Worm (Caenorhabditis elegans) whole organism, L1 larva: ENCODE measurements around the gene sdz-19.

Experiments used
- C16A3.4 ChIP-seq: fragments of 150-350 bp; optimal IDR thresholded peaks from 2 replicates; lab custom pipeline; 2014; ENCODE audit warnings: missing biosample characterization, missing genetic modification characterization
- C34B4.2 ChIP-seq: sonication (generic microtip); optimal IDR thresholded peaks from 2 replicates; lab custom pipeline; 2017; ENCODE audit warnings: mild to moderate bottlenecking, missing genetic modification characterization, missing compliant biosample characterization
- F16B12.6 ChIP-seq: fragments of 150-350 bp; optimal IDR thresholded peaks from 2 replicates; lab custom pipeline; 2014; ENCODE audit warnings: missing biosample characterization, missing genetic modification characterization
- alr-1 ChIP-seq: fragments of 200-800 bp; sonication (Bioruptor generic); optimal IDR thresholded peaks from 2 replicates; lab custom pipeline; 2018; ENCODE audit warnings: borderline replicate concordance, mild to moderate bottlenecking, missing genetic modification characterization, missing compliant biosample characterization
- aly-2 ChIP-seq: fragments of 150-350 bp; optimal IDR thresholded peaks from 2 replicates; lab custom pipeline; 2014; ENCODE audit warnings: missing biosample characterization, missing genetic modification characterization
- blmp-1 ChIP-seq: fragments of 150-350 bp; optimal IDR thresholded peaks from 2 replicates; lab custom pipeline; 2014; ENCODE audit warnings: missing biosample characterization, missing genetic modification characterization
- dpl-1 ChIP-seq, 3 experiments: fragments of 150-350 bp in 2 of 3; sonication (generic microtip) in 1 of 3; optimal IDR thresholded peaks; 2 replicates each; lab custom pipeline; 2014 to 2017; ENCODE audit warnings: missing biosample characterization in 3 of 3, missing genetic modification characterization in 3 of 3, missing genetic modification reagents in 3 of 3
- efl-3 ChIP-seq: fragments of 200-800 bp; sonication (Bioruptor generic); optimal IDR thresholded peaks from 2 replicates; lab custom pipeline; 2018; ENCODE audit warnings: mild to moderate bottlenecking, missing genetic modification characterization, missing compliant biosample characterization
- egl-13 ChIP-seq: sonication (generic microtip); optimal IDR thresholded peaks from 2 replicates; lab custom pipeline; 2016; ENCODE audit warnings: missing genotype, missing genetic modification reagents, missing genetic modification characterization, missing compliant biosample characterization
- egl-27 ChIP-seq, 2 experiments: fragments of 150-350 bp in 1 of 2; sonication (generic microtip); optimal IDR thresholded peaks; 3 replicates each; lab custom pipeline; 2017 to 2018; ENCODE audit warnings: missing biosample characterization in 2 of 2, missing genetic modification characterization in 2 of 2, missing genetic modification reagents in 2 of 2
- elt-3 ChIP-seq, 6 experiments: fragments of 150-350 bp in 1 of 6; sonication (generic microtip); optimal IDR thresholded peaks; 2 replicates each; lab custom pipeline; 2017 to 2018; ENCODE audit warnings: missing biosample characterization in 6 of 6, missing genetic modification characterization in 6 of 6, inconsistent platforms in 1 of 6
- ets-5 ChIP-seq: fragments of 200-800 bp; sonication (Bioruptor generic); IDR thresholded peaks from 2 replicates; pipeline ENCODE4 v1.3.6; 2022; ENCODE audit warnings: missing genetic modification characterization, missing compliant biosample characterization
- grh-1 ChIP-seq: fragments of 200-800 bp; sonication (Bioruptor generic); IDR thresholded peaks from 2 replicates; pipeline ENCODE4 v1.3.6; 2022; ENCODE audit warnings: missing genetic modification reagents, missing genetic modification characterization, missing compliant biosample characterization
- hlh-17 ChIP-seq: fragments of 200-800 bp; sonication (Bioruptor generic); optimal IDR thresholded peaks from 2 replicates; lab custom pipeline; 2018; ENCODE audit warnings: missing genetic modification characterization, mild to moderate bottlenecking, missing compliant biosample characterization, moderate library complexity, borderline replicate concordance
- irx-1 ChIP-seq: sonication (generic microtip); optimal IDR thresholded peaks from 2 replicates; lab custom pipeline; 2016; ENCODE audit warnings: missing genetic modification characterization, missing compliant biosample characterization
- lin-14 ChIP-seq: fragments of 200-800 bp; sonication (Bioruptor generic); optimal IDR thresholded peaks from 2 replicates; lab custom pipeline; 2018; ENCODE audit warnings: mild to moderate bottlenecking, missing genetic modification characterization, moderate library complexity, missing compliant biosample characterization
- lin-35 ChIP-seq, 2 experiments: fragments of 150-350 bp; optimal IDR thresholded peaks; 2 replicates each; lab custom pipeline; 2014; ENCODE audit warnings: missing biosample characterization in 2 of 2, missing genetic modification characterization in 2 of 2, missing genetic modification reagents in 2 of 2
- lin-39 ChIP-seq: fragments of 150-350 bp; optimal IDR thresholded peaks from 2 replicates; lab custom pipeline; 2014; ENCODE audit warnings: missing biosample characterization, missing genetic modification reagents, missing genetic modification characterization
- lsy-2 ChIP-seq, 2 experiments: fragments of 150-350 bp; optimal IDR thresholded peaks; 2 replicates each; lab custom pipeline; 2014; ENCODE audit warnings: missing biosample characterization in 2 of 2, missing genetic modification characterization in 2 of 2
- mab-9 ChIP-seq: fragments of 200-800 bp; sonication (Bioruptor generic); IDR thresholded peaks from 2 replicates; pipeline ENCODE4 v1.3.6; 2022; ENCODE audit warnings: missing genetic modification reagents, missing genetic modification characterization, missing compliant biosample characterization
- mep-1 ChIP-seq: fragments of 150-350 bp; optimal IDR thresholded peaks from 2 replicates; lab custom pipeline; 2014; ENCODE audit warnings: missing biosample characterization, missing genetic modification characterization
- nhr-11 ChIP-seq: fragments of 150-350 bp; optimal IDR thresholded peaks from 2 replicates; lab custom pipeline; 2014; ENCODE audit warnings: missing biosample characterization, missing genetic modification characterization
- nhr-12 ChIP-seq: sonication (generic microtip); optimal IDR thresholded peaks from 2 replicates; lab custom pipeline; 2017; ENCODE audit warnings: missing biosample characterization, missing genetic modification characterization
- nhr-19 ChIP-seq: fragments of 200-800 bp; sonication (Bioruptor generic); conservative IDR thresholded peaks from 2 replicates; pipeline ENCODE4 v1.3.6; 2022; ENCODE audit warnings: missing genetic modification characterization, missing compliant biosample characterization
- nhr-20 ChIP-seq: sonication (generic microtip); optimal IDR thresholded peaks from 2 replicates; lab custom pipeline; 2016; ENCODE audit warnings: mild to moderate bottlenecking, missing genetic modification characterization, missing compliant biosample characterization
- nhr-237 ChIP-seq: fragments of 150-350 bp; optimal IDR thresholded peaks from 2 replicates; lab custom pipeline; 2014; ENCODE audit warnings: missing biosample characterization, missing genetic modification characterization
- nhr-28 ChIP-seq: fragments of 150-350 bp; optimal IDR thresholded peaks from 2 replicates; lab custom pipeline; 2014; ENCODE audit warnings: missing biosample characterization, missing genetic modification characterization
- nhr-47 ChIP-seq: sonication (generic microtip); optimal IDR thresholded peaks from 2 replicates; lab custom pipeline; 2016; ENCODE audit warnings: mild to moderate bottlenecking, missing genetic modification characterization, moderate library complexity, missing compliant biosample characterization
- nhr-71 ChIP-seq: sonication (generic microtip); optimal IDR thresholded peaks from 2 replicates; lab custom pipeline; 2016; ENCODE audit warnings: mild to moderate bottlenecking, missing genetic modification characterization, moderate library complexity, missing compliant biosample characterization
- nhr-77 ChIP-seq: fragments of 150-350 bp; optimal IDR thresholded peaks from 2 replicates; lab custom pipeline; 2014; ENCODE audit warnings: missing biosample characterization, missing genetic modification characterization
- nhr-85 ChIP-seq: sonication (generic microtip); peaks from one replicate; lab custom pipeline; 2016; ENCODE audit warnings: missing genetic modification characterization, inconsistent platforms, missing compliant biosample characterization
- nhr-90 ChIP-seq: sonication (generic microtip); optimal IDR thresholded peaks from 2 replicates; lab custom pipeline; 2016; ENCODE audit warnings: mild to moderate bottlenecking, missing genetic modification characterization, missing compliant biosample characterization; ENCODE audit not compliant: poor library complexity
- pqm-1 ChIP-seq: sonication (generic microtip); optimal IDR thresholded peaks from 3 replicates; lab custom pipeline; 2017; ENCODE audit warnings: missing biosample characterization, missing genetic modification characterization
- rnt-1 ChIP-seq: sonication (generic microtip); optimal IDR thresholded peaks from 2 replicates; lab custom pipeline; 2016; ENCODE audit warnings: mild to moderate bottlenecking, missing genetic modification characterization, moderate library complexity, missing compliant biosample characterization
- snu-23 ChIP-seq: sonication (generic microtip); optimal IDR thresholded peaks from 2 replicates; lab custom pipeline; 2016; ENCODE audit warnings: missing genetic modification characterization, missing compliant biosample characterization
- sup-37 ChIP-seq: fragments of 200-800 bp; sonication (Bioruptor generic); optimal IDR thresholded peaks from 2 replicates; lab custom pipeline; 2018; ENCODE audit warnings: mild to moderate bottlenecking, missing genetic modification characterization, missing compliant biosample characterization
- swsn-7 ChIP-seq: sonication (generic microtip); optimal IDR thresholded peaks from 2 replicates; lab custom pipeline; 2016; ENCODE audit warnings: missing genetic modification characterization, missing compliant biosample characterization
- tbx-2 ChIP-seq: sonication (generic microtip); optimal IDR thresholded peaks from 2 replicates; lab custom pipeline; 2016; ENCODE audit warnings: missing genetic modification characterization, missing compliant biosample characterization
- unc-130 ChIP-seq: fragments of 150-350 bp; optimal IDR thresholded peaks from 2 replicates; lab custom pipeline; 2017; ENCODE audit warnings: missing biosample characterization, missing genetic modification characterization, inconsistent platforms
- unc-30 ChIP-seq: sonication (generic microtip); optimal IDR thresholded peaks from 2 replicates; lab custom pipeline; 2017; ENCODE audit warnings: missing biosample characterization, missing genetic modification characterization
- zip-4 ChIP-seq: fragments of 200-800 bp; sonication (Bioruptor generic); optimal IDR thresholded peaks from 2 replicates; lab custom pipeline; 2018; ENCODE audit warnings: mild to moderate bottlenecking, missing genetic modification characterization, moderate library complexity, missing compliant biosample characterization
- ztf-11 ChIP-seq, 2 experiments: sonication (generic microtip); optimal IDR thresholded peaks; 2 replicates each; lab custom pipeline; 2016 to 2017; ENCODE audit warnings: missing genetic modification characterization in 2 of 2, missing biosample characterization in 1 of 2, missing compliant biosample characterization in 1 of 2
- ztf-4 ChIP-seq: fragments of 150-350 bp; optimal IDR thresholded peaks from 2 replicates; lab custom pipeline; 2014; ENCODE audit warnings: missing biosample characterization, missing genetic modification characterization

sdz-19 gene

DNA sequence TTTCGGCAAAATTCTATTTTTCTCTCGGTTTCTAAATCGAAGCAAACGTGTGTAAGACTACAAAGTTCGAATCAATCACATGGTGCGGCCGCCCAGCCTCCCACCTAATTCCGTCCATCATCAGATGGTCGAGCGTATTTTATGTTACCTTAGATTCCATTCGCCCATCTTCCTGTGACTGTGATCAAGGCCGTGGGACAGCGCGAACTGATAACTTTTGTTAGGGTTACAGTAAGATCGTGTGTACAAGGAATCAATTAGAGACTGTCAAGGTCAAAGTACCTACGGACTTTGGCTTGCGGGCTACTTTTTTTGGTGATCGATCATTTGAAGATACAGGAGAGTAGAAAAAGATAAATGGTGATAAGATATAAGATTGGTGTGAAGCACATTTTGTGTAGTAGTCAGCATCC is 19.9 kb upstream of the sdz-19 start (continued):
- TF ChIP-seq nhr-28 (peak; percentile 22), snu-23 (GFP tag; lab: Kevin White, UChicago) (peak; percentile 92), F16B12.6 (tag; lab: Kevin White, UChicago) (no peak), hlh-17 (GFP tag; lab: Kevin White, UChicago) (no peak), nhr-47 (peak; percentile 68), aly-2 (tag; lab: Kevin White, UChicago) (no peak), nhr-12 (tag; lab: Kevin White, UChicago) (no peak), dpl-1 (GFP tag; optimal IDR thresholded peaks at IDR 0.05; lab: Kevin White, UChicago) (peak; percentile 14 to 32 (median 17)), rnt-1 (tag; lab: Kevin White, UChicago) (peak; percentile 61), nhr-71 (tag; lab: Kevin White, UChicago) (peak; percentile 94), mep-1 (tag; lab: Kevin White, UChicago) (peak; percentile 62), irx-1 (tag; lab: Kevin White, UChicago) (peak; percentile 53), unc-30 (no peak), lsy-2 (tag; optimal IDR thresholded peaks at IDR 0.05; lab: Kevin White, UChicago) (peak; percentile 61 to 87), nhr-85 (tag; lab: Kevin White, UChicago) (peak; percentile 99), ztf-4 (tag; lab: Kevin White, UChicago) (no peak), C34B4.2 (tag; lab: Kevin White, UChicago) (no peak), swsn-7 (peak; percentile 33), ets-5 (GFP tag; lab: Robert Waterston, UW) (no peak), alr-1 (no peak), nhr-19 (GFP tag; lab: Robert Waterston, UW) (peak; percentile 94), lin-14 (peak; percentile 91), unc-130 (tag; lab: Kevin White, UChicago) (peak; percentile 86), blmp-1 (tag; lab: Kevin White, UChicago) (peak; percentile 92), pqm-1 (no peak), nhr-11 (tag; lab: Kevin White, UChicago) (peak; percentile 15), zip-4 (no peak), nhr-90 (tag; lab: Kevin White, UChicago) (peak; percentile 89), efl-3 (no peak), C16A3.4 (peak; percentile 68), egl-27 (tag; optimal IDR thresholded peaks at IDR 0.05; lab: Kevin White, UChicago) (peak in 1 of 2 experiments; percentile 52), ztf-11 (tag; optimal IDR thresholded peaks at IDR 0.05; lab: Kevin White, UChicago) (no peak), lin-35 (GFP tag; optimal IDR thresholded peaks at IDR 0.05; lab: Kevin White, UChicago) (peak in 1 of 2 experiments; percentile 82), grh-1 (GFP tag; lab: Robert Waterston, UW) (peak; percentile 72)

DNA sequence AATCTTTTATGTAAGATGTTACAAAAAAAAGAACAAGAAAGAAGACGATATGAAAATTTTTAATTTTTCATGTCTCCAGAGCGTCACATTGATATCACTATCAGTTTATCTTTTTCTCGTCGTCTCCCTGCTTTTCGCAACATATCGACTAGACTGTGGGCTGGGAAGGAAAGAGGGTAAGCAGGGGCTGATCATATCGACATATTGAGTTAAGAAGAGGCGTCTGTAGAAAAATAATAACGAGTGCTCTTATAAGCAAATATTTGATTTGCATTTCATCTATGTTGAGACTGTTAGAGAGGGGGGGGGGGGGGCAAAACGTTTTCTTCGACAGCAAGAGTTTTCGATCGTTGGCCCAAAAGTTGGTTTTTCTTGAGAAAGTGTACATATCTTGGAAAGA is 15.8 kb upstream of the sdz-19 start:
- TF ChIP-seq lsy-2 (tag; optimal IDR thresholded peaks at IDR 0.05; lab: Kevin White, UChicago) = peak in 1 of 2 experiments; percentile 4
- TF ChIP-seq lin-35 (GFP tag; optimal IDR thresholded peaks at IDR 0.05; lab: Kevin White, UChicago) = peak in 1 of 2 experiments; percentile 13
- peak in 2 of 6 experiments; percentile 7 to 20 for TF ChIP-seq elt-3 (tag; optimal IDR thresholded peaks at IDR 0.05; lab: Kevin White, UChicago)
- TF ChIP-seq nhr-77 (tag; lab: Kevin White, UChicago) = peak; percentile 37
- peak; percentile 71 for TF ChIP-seq nhr-20 (tag; lab: Kevin White, UChicago)
- peak; percentile 5 for TF ChIP-seq tbx-2 (tag; lab: Kevin White, UChicago)
- peak; percentile 33 for TF ChIP-seq lin-14
- TF ChIP-seq egl-27 (tag; optimal IDR thresholded peaks at IDR 0.05; lab: Kevin White, UChicago) = peak in 1 of 2 experiments; percentile 10
- TF ChIP-seq sup-37 (GFP tag; lab: Kevin White, UChicago) = peak; percentile 8
- no peak for TF ChIP-seq nhr-237 (tag; lab: Kevin White, UChicago)
- TF ChIP-seq nhr-85 (tag; lab: Kevin White, UChicago) = peak; percentile 19
- TF ChIP-seq nhr-19 (GFP tag; lab: Robert Waterston, UW) = peak; percentile 34
- TF ChIP-seq lin-39 (tag; lab: Kevin White, UChicago) = no peak
- no peak for TF ChIP-seq egl-13 (tag; lab: Kevin White, UChicago)
- TF ChIP-seq mab-9 (GFP tag; lab: Robert Waterston, UW) = no peak
